Worm (Caenorhabditis elegans) whole organism, L4 larva: ENCODE data around the gene B0546.4.

ENCODE experiments used
- F10B5.3 ChIP-seq: sonication (generic microtip); optimal IDR thresholded peaks from 2 replicates; lab custom pipeline; 2016; ENCODE audit warnings: mild to moderate bottlenecking, missing genetic modification characterization, missing compliant biosample characterization
- Y105C5A.15 ChIP-seq: fragments of 200-800 bp; sonication (Bioruptor generic); IDR thresholded peaks from 2 replicates; pipeline ENCODE4 v1.3.6; 2022; ENCODE audit warnings: missing genetic modification characterization, missing compliant biosample characterization
- Y48G9A.11 ChIP-seq: fragments of 200-800 bp; sonication (Bioruptor generic); IDR thresholded peaks from 2 replicates; pipeline ENCODE4 v1.3.6; 2022; ENCODE audit warnings: missing genetic modification reagents, missing genetic modification characterization, missing compliant biosample characterization
- Y5F2A.4 ChIP-seq: fragments of 200-800 bp; sonication (Bioruptor generic); optimal IDR thresholded peaks from 2 replicates; lab custom pipeline; 2018; ENCODE audit warnings: mild to moderate bottlenecking, missing genetic modification characterization, missing compliant biosample characterization
- Y75B8A.6 ChIP-seq: fragments of 200-800 bp; sonication (Bioruptor generic); IDR thresholded peaks from 2 replicates; pipeline ENCODE4 v1.3.6; 2022; ENCODE audit warnings: missing genetic modification reagents, missing genetic modification characterization, missing compliant biosample characterization
- aha-1 ChIP-seq: fragments of 150-350 bp; peaks from one replicate; lab custom pipeline; 2014; ENCODE audit warnings: missing biosample characterization, missing genetic modification characterization
- aly-2 ChIP-seq: sonication (generic microtip); optimal IDR thresholded peaks from 2 replicates; lab custom pipeline; 2018; ENCODE audit warnings: missing biosample characterization, missing genetic modification characterization
- ama-1 ChIP-seq: fragments of 150-350 bp; optimal IDR thresholded peaks from 2 replicates; lab custom pipeline; 2014; ENCODE audit warnings: inconsistent platforms, mixed read lengths
- arid-1 ChIP-seq: fragments of 200-800 bp; sonication (Bioruptor generic); conservative IDR thresholded peaks from 2 replicates; pipeline ENCODE4 v1.3.6; 2022; ENCODE audit warnings: missing genetic modification reagents, missing genetic modification characterization, missing compliant biosample characterization
- ceh-20 ChIP-seq: fragments of 200-800 bp; sonication (Bioruptor generic); IDR thresholded peaks from 2 replicates; pipeline ENCODE4 v1.3.6; 2022; ENCODE audit warnings: missing genetic modification reagents, missing genetic modification characterization, missing compliant biosample characterization
- ceh-28 ChIP-seq: fragments of 150-350 bp; optimal IDR thresholded peaks from 2 replicates; lab custom pipeline; 2014; ENCODE audit warnings: missing biosample characterization, missing genetic modification reagents, missing genetic modification characterization
- ces-1 ChIP-seq: fragments of 150-350 bp; sonication (generic microtip); optimal IDR thresholded peaks from 4 replicates; lab custom pipeline; 2014; ENCODE audit warnings: missing biosample characterization, missing genetic modification reagents, missing genetic modification characterization
- cey-2 ChIP-seq: sonication (generic microtip); optimal IDR thresholded peaks from 3 replicates; lab custom pipeline; 2017; ENCODE audit warnings: missing genetic modification characterization, mild to moderate bottlenecking, missing compliant biosample characterization, antibody characterized with exemption, borderline replicate concordance; ENCODE audit not compliant: insufficient read depth
- dmd-8 ChIP-seq: fragments of 200-800 bp; sonication (Bioruptor generic); IDR thresholded peaks from 2 replicates; pipeline ENCODE4 v1.3.6; 2022; ENCODE audit warnings: missing genetic modification characterization, missing compliant biosample characterization
- dve-1 ChIP-seq: sonication (generic microtip); optimal IDR thresholded peaks from 2 replicates; lab custom pipeline; 2017; ENCODE audit warnings: antibody characterized with exemption, mild to moderate bottlenecking, missing genetic modification characterization, missing compliant biosample characterization; ENCODE audit not compliant: insufficient read depth
- egl-43 ChIP-seq: fragments of 200-800 bp; sonication (Bioruptor generic); IDR thresholded peaks from 2 replicates; pipeline ENCODE4 v1.3.6; 2022; ENCODE audit warnings: missing genetic modification reagents, missing genetic modification characterization, missing compliant biosample characterization
- fkh-10 ChIP-seq: fragments of 150-350 bp; optimal IDR thresholded peaks from 2 replicates; lab custom pipeline; 2014; ENCODE audit warnings: missing biosample characterization, missing genetic modification reagents, missing genetic modification characterization
- fos-1 ChIP-seq: fragments of 150-350 bp; optimal IDR thresholded peaks from 2 replicates; lab custom pipeline; 2014; ENCODE audit warnings: missing biosample characterization, missing genetic modification characterization
- hlh-11 ChIP-seq: fragments of 200-800 bp; sonication (Bioruptor generic); optimal IDR thresholded peaks from 2 replicates; lab custom pipeline; 2018; ENCODE audit warnings: mild to moderate bottlenecking, missing genetic modification characterization, missing compliant biosample characterization
- hlh-30 ChIP-seq: sonication (generic microtip); optimal IDR thresholded peaks from 2 replicates; lab custom pipeline; 2017; ENCODE audit warnings: antibody characterized with exemption, mild to moderate bottlenecking, missing genetic modification characterization, missing compliant biosample characterization; ENCODE audit not compliant: insufficient read depth
- jun-1 ChIP-seq: fragments of 150-350 bp; optimal IDR thresholded peaks from 2 replicates; lab custom pipeline; 2014; ENCODE audit warnings: missing biosample characterization, missing genetic modification reagents, missing genetic modification characterization
- lim-7 ChIP-seq: fragments of 200-800 bp; sonication (Bioruptor generic); IDR thresholded peaks from 2 replicates; pipeline ENCODE4 v1.3.6; 2022; ENCODE audit warnings: missing genetic modification characterization, missing compliant biosample characterization
- lin-38 ChIP-seq: fragments of 200-800 bp; sonication (Bioruptor generic); IDR thresholded peaks from 2 replicates; pipeline ENCODE4 v1.3.6; 2022; ENCODE audit warnings: missing genetic modification reagents, missing genetic modification characterization, missing compliant biosample characterization
- lir-3 ChIP-seq: sonication (generic microtip); optimal IDR thresholded peaks from 2 replicates; lab custom pipeline; 2016; ENCODE audit warnings: mild to moderate bottlenecking, missing genetic modification characterization, missing compliant biosample characterization
- lsy-2 ChIP-seq, 2 experiments: fragments of 150-350 bp in 1 of 2; sonication (generic microtip) in 1 of 2; optimal IDR thresholded peaks; 2 replicates each; lab custom pipeline; 2014 to 2017; ENCODE audit warnings: missing biosample characterization in 2 of 2, missing genetic modification characterization in 2 of 2
- mdt-29 ChIP-seq: fragments of 200-800 bp; sonication (Bioruptor generic); IDR thresholded peaks from 2 replicates; pipeline ENCODE4 v1.3.6; 2022; ENCODE audit warnings: missing genetic modification reagents, missing genetic modification characterization, missing compliant biosample characterization
- mep-1 ChIP-seq: fragments of 150-350 bp; sonication (generic microtip); optimal IDR thresholded peaks from 3 replicates; lab custom pipeline; 2014; ENCODE audit warnings: missing biosample characterization, missing genetic modification characterization
- mes-2 ChIP-seq: sonication (generic microtip); optimal IDR thresholded peaks from 2 replicates; lab custom pipeline; 2016; ENCODE audit warnings: missing genotype, mild to moderate bottlenecking, missing genetic modification characterization, missing compliant biosample characterization; ENCODE audit not compliant: poor library complexity, severe bottlenecking
- nhr-102 ChIP-seq: sonication (generic microtip); optimal IDR thresholded peaks from 2 replicates; lab custom pipeline; 2016; ENCODE audit warnings: mild to moderate bottlenecking, missing genetic modification characterization, moderate library complexity, missing compliant biosample characterization
- nhr-11 ChIP-seq: fragments of 150-350 bp; optimal IDR thresholded peaks from 2 replicates; lab custom pipeline; 2014; ENCODE audit warnings: missing biosample characterization, missing genetic modification characterization
- nhr-111 ChIP-seq: fragments of 200-800 bp; sonication (Bioruptor generic); optimal IDR thresholded peaks from 2 replicates; lab custom pipeline; 2018; ENCODE audit warnings: mild to moderate bottlenecking, missing genetic modification characterization, missing compliant biosample characterization
- nhr-237 ChIP-seq: sonication (generic microtip); optimal IDR thresholded peaks from 2 replicates; lab custom pipeline; 2017; ENCODE audit warnings: missing biosample characterization, missing genetic modification characterization
- nhr-25 ChIP-seq: sonication (generic microtip); optimal IDR thresholded peaks from 2 replicates; lab custom pipeline; 2017; ENCODE audit warnings: missing genetic modification characterization, mild to moderate bottlenecking, missing compliant biosample characterization, antibody characterized with exemption, moderate library complexity, borderline replicate concordance; ENCODE audit not compliant: insufficient read depth
- nhr-41 ChIP-seq: fragments of 200-800 bp; sonication (Bioruptor generic); IDR thresholded peaks from 2 replicates; pipeline ENCODE4 v1.3.6; 2022; ENCODE audit warnings: missing genetic modification reagents, missing genetic modification characterization, missing compliant biosample characterization
- nhr-76 ChIP-seq: fragments of 150-350 bp; optimal IDR thresholded peaks from 2 replicates; lab custom pipeline; 2014; ENCODE audit warnings: missing biosample characterization, missing genetic modification characterization
- nhr-77 ChIP-seq: fragments of 150-350 bp; optimal IDR thresholded peaks from 2 replicates; lab custom pipeline; 2014; ENCODE audit warnings: missing biosample characterization, missing genetic modification characterization
- pqm-1 ChIP-seq: sonication (generic microtip); optimal IDR thresholded peaks from 2 replicates; lab custom pipeline; 2017; ENCODE audit warnings: missing biosample characterization, missing genetic modification characterization
- rbr-2 ChIP-seq: sonication (generic microtip); optimal IDR thresholded peaks from 2 replicates; lab custom pipeline; 2016; ENCODE audit warnings: missing genotype, missing genetic modification characterization, missing compliant biosample characterization
- saeg-2 ChIP-seq: fragments of 200-800 bp; sonication (Bioruptor generic); IDR thresholded peaks from 2 replicates; pipeline ENCODE4 v1.3.6; 2022; ENCODE audit warnings: missing genetic modification reagents, missing genetic modification characterization, missing compliant biosample characterization
- sdz-12 ChIP-seq: fragments of 200-800 bp; sonication (Bioruptor generic); optimal IDR thresholded peaks from 2 replicates; lab custom pipeline; 2018; ENCODE audit warnings: mild to moderate bottlenecking, missing genetic modification characterization, missing compliant biosample characterization
- snpc-1.2 ChIP-seq: fragments of 200-800 bp; sonication (Bioruptor generic); IDR thresholded peaks from 2 replicates; pipeline ENCODE4 v1.3.6; 2022; ENCODE audit warnings: missing genetic modification reagents, missing genetic modification characterization, missing compliant biosample characterization
- spr-1 ChIP-seq: sonication (generic microtip); optimal IDR thresholded peaks from 2 replicates; lab custom pipeline; 2016; ENCODE audit warnings: mild to moderate bottlenecking, missing genetic modification characterization, missing compliant biosample characterization
- spr-3 ChIP-seq: fragments of 200-800 bp; sonication (Bioruptor generic); optimal IDR thresholded peaks from 2 replicates; lab custom pipeline; 2018; ENCODE audit warnings: mild to moderate bottlenecking, missing genetic modification characterization, missing compliant biosample characterization
- unc-130 ChIP-seq: sonication (generic microtip); optimal IDR thresholded peaks from 2 replicates; lab custom pipeline; 2016; ENCODE audit warnings: missing genetic modification reagents, missing genetic modification characterization, missing compliant biosample characterization
- unc-39 ChIP-seq: sonication (generic microtip); optimal IDR thresholded peaks from 2 replicates; lab custom pipeline; 2017; ENCODE audit warnings: missing biosample characterization, missing genetic modification characterization
- unc-62 ChIP-seq, 3 experiments: fragments of 150-350 bp in 1 of 3; sonication (generic microtip); optimal IDR thresholded peaks in 2 of 3; peaks in 1 of 3; 1 replicate in 1 of 3; 2 replicates in 2 of 3; lab custom pipeline; 2014 to 2017; ENCODE audit warnings: missing biosample characterization in 3 of 3, missing genetic modification characterization in 3 of 3, missing genetic modification reagents in 3 of 3, missing genotype in 1 of 3
- vab-7 ChIP-seq: fragments of 200-800 bp; sonication (Bioruptor generic); IDR thresholded peaks from 2 replicates; pipeline ENCODE4 v1.3.6; 2022; ENCODE audit warnings: missing genetic modification reagents, missing genetic modification characterization, missing compliant biosample characterization
- zag-1 ChIP-seq: fragments of 150-350 bp; optimal IDR thresholded peaks from 2 replicates; lab custom pipeline; 2014; ENCODE audit warnings: missing biosample characterization, missing genetic modification characterization
- zfp-3 ChIP-seq: fragments of 200-800 bp; sonication (Bioruptor generic); conservative IDR thresholded peaks from 2 replicates; pipeline ENCODE4 v1.3.6; 2022; ENCODE audit warnings: missing genetic modification reagents, missing genetic modification characterization, missing compliant biosample characterization
- zip-2 ChIP-seq: fragments of 150-350 bp; optimal IDR thresholded peaks from 2 replicates; lab custom pipeline; 2014; ENCODE audit warnings: missing biosample characterization, missing genetic modification characterization

Gene B0546.4

ce11 chrIV:3336585-3336984, 47.4 kb downstream of the B0546.4 start, which contains the start of gene F42A6.6 (continued):
- TF ChIP-seq vab-7 (peak; percentile 61; the same call in 1 of the 2 replicates), fkh-10 (GFP tag; lab: Kevin White, UChicago) (no peak), ces-1 (GFP tag; lab: Kevin White, UChicago) (no peak), jun-1 (tag; lab: Kevin White, UChicago) (no peak), sdz-12 (GFP tag; lab: Kevin White, UChicago) (no peak), ama-1 (peak; percentile 83), rbr-2 (tag; lab: Kevin White, UChicago) (peak; percentile 33), Y105C5A.15 (peak; percentile 60), nhr-237 (no peak), lir-3 (tag; lab: Kevin White, UChicago) (no peak), nhr-41 (no peak), arid-1 (GFP tag; lab: Robert Waterston, UW) (peak; percentile 91), nhr-102 (tag; lab: Kevin White, UChicago) (peak; percentile 62), fos-1 (no peak), Y5F2A.4 (GFP tag; lab: Kevin White, UChicago) (peak; percentile 77), pqm-1 (no peak), mep-1 (peak; percentile 40), ceh-20 (GFP tag; lab: Robert Waterston, UW) (peak; percentile 57; the same call in 1 of the 2 replicates), hlh-11 (peak; percentile 43), nhr-77 (tag; lab: Kevin White, UChicago) (peak; percentile 20), nhr-11 (tag; lab: Kevin White, UChicago) (no peak), aha-1 (peak; percentile 80), ceh-28 (no peak), zag-1 (no peak), lsy-2 (tag; optimal IDR thresholded peaks at IDR 0.05; lab: Kevin White, UChicago) (peak in 1 of 2 experiments; percentile 53), spr-3 (GFP tag; lab: Kevin White, UChicago) (peak; percentile 46), cey-2 (tag; lab: Kevin White, UChicago) (no peak), unc-62 (GFP tag; optimal IDR thresholded peaks at IDR 0.05 in 1 of 2; lab: Kevin White, UChicago) (no peak), unc-62 (tag; optimal IDR thresholded peaks at IDR 0.05; lab: Kevin White, UChicago) (no peak), hlh-30 (tag; lab: Kevin White, UChicago) (no peak), nhr-111 (GFP tag; lab: Kevin White, UChicago) (no peak), lin-38 (GFP tag; lab: Robert Waterston, UW) (peak; percentile 84), unc-39 (tag; lab: Kevin White, UChicago) (no peak), F10B5.3 (tag; lab: Kevin White, UChicago) (no peak), mes-2 (tag; lab: Kevin White, UChicago) (peak; percentile 48), nhr-76 (tag; lab: Kevin White, UChicago) (no peak), dve-1 (tag; lab: Kevin White, UChicago) (peak; percentile 34), aly-2 (tag; lab: Kevin White, UChicago) (no peak), Y48G9A.11 (GFP tag; lab: Robert Waterston, UW) (peak; percentile 69), snpc-1.2 (GFP tag; lab: Robert Waterston, UW) (peak; percentile 71), nhr-25 (tag; lab: Kevin White, UChicago) (peak; percentile 50), saeg-2 (GFP tag; lab: Robert Waterston, UW) (peak; percentile 63; the same call in 1 of the 2 replicates), lim-7 (GFP tag; lab: Robert Waterston, UW) (no peak), dmd-8 (GFP tag; lab: Robert Waterston, UW) (no peak), spr-1 (tag; lab: Kevin White, UChicago) (peak; percentile 69), egl-43 (peak; percentile 87), zfp-3 (GFP tag; lab: Robert Waterston, UW) (peak; percentile 70; the same call in 1 of the 2 replicates), zip-2 (tag; lab: Kevin White, UChicago) (no peak), unc-130 (GFP tag; lab: Kevin White, UChicago) (peak; percentile 21), Y75B8A.6 (GFP tag; lab: Robert Waterston, UW) (0 out of 2 replicates have a peak, but pooled peaks have one; percentile 67), mdt-29 (GFP tag; lab: Robert Waterston, UW) (0 out of 2 replicates have a peak, but pooled peaks have one; percentile 35)
